Worm (Caenorhabditis elegans): ENCODE measurements around the gene F16G10.7.

DNA sequence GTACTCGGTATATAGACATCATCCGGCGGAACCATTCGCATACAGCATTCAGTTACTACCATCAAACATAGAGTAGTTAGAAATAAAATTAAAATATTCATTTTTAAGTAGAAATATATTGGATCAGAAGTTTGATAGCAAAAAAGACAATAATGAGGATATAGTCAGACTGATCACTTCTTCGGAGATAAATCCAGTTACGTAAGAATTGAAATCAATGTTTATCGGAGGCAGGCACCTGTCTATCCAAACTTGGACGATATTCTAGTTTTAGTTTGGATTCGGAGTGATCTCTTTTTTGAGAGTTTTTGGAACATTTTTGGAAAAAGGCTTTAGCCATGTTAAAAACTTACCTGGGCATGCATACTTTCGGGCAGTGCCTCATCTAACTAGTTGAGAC, 3.3 kb upstream of the F16G10.7 start, which contains the start of gene F16G10.8:
- TF ChIP-seq C38D4.7 (GFP tag; optimal IDR thresholded peaks at IDR 0.05) (no peak), unc-42 (tag; optimal IDR thresholded peaks at IDR 0.05) (no peak), T23F11.4 (GFP tag; optimal IDR thresholded peaks at IDR 0.05) (no peak), ama-1 (optimal IDR thresholded peaks at IDR 0.05) (no peak), pqm-1 (tag; optimal IDR thresholded peaks at IDR 0.05) (no peak), fkh-10 (GFP tag; optimal IDR thresholded peaks at IDR 0.05) (no peak), ceh-6 (GFP tag; optimal IDR thresholded peaks at IDR 0.05) (no peak), dve-1 (tag; optimal IDR thresholded peaks at IDR 0.05) (no peak), lin-11 (tag; optimal IDR thresholded peaks at IDR 0.05) (no peak), elt-2 (tag; optimal IDR thresholded peaks at IDR 0.05) (no peak)
